Worm (Caenorhabditis elegans) whole organism, early embryonic: ENCODE data around the gene ZK6.8.

Source experiments
- B0310.2 ChIP-seq: sonication (generic microtip); optimal IDR thresholded peaks from 2 replicates; lab custom pipeline; 2016; ENCODE audit warnings: mild to moderate bottlenecking, missing genetic modification characterization, missing compliant biosample characterization
- F13C5.2 ChIP-seq: sonication (generic microtip); optimal IDR thresholded peaks from 2 replicates; lab custom pipeline; 2017; ENCODE audit warnings: mild to moderate bottlenecking, missing genetic modification characterization, inconsistent platforms, missing compliant biosample characterization
- aly-1 ChIP-seq: sonication (generic microtip); optimal IDR thresholded peaks from 2 replicates; lab custom pipeline; 2016; ENCODE audit warnings: missing genetic modification characterization, missing compliant biosample characterization
- ama-1 ChIP-seq: fragments of 150-350 bp; optimal IDR thresholded peaks from 2 replicates; lab custom pipeline; 2014
- ceh-13 ChIP-seq: fragments of 200-800 bp; sonication (Bioruptor generic); optimal IDR thresholded peaks from 2 replicates; lab custom pipeline; 2018; ENCODE audit warnings: mild to moderate bottlenecking, missing genetic modification characterization, missing compliant biosample characterization
- ceh-36 ChIP-seq: sonication (generic microtip); optimal IDR thresholded peaks from 2 replicates; lab custom pipeline; 2016; ENCODE audit warnings: missing genetic modification characterization, inconsistent platforms, missing compliant biosample characterization
- ets-7 ChIP-seq: sonication (generic microtip); optimal IDR thresholded peaks from 2 replicates; lab custom pipeline; 2016; ENCODE audit warnings: missing genotype, missing genetic modification characterization, missing compliant biosample characterization
- flt-1 ChIP-seq: fragments of 200-800 bp; sonication (Bioruptor generic); IDR thresholded peaks from 2 replicates; pipeline ENCODE4 v1.3.6; 2022; ENCODE audit warnings: missing genetic modification characterization, missing compliant biosample characterization
- hmbx-1 ChIP-seq: sonication (generic microtip); optimal IDR thresholded peaks from 2 replicates; lab custom pipeline; 2016; ENCODE audit warnings: mild to moderate bottlenecking, missing genetic modification characterization, missing compliant biosample characterization
- hmg-4 ChIP-seq: fragments of 200-800 bp; sonication (Bioruptor generic); optimal IDR thresholded peaks from 2 replicates; lab custom pipeline; 2018; ENCODE audit warnings: mild to moderate bottlenecking, missing genetic modification characterization, missing compliant biosample characterization
- hnd-1 ChIP-seq: sonication (generic microtip); optimal IDR thresholded peaks from 2 replicates; lab custom pipeline; 2016; ENCODE audit warnings: missing genetic modification characterization, missing compliant biosample characterization
- pes-1 ChIP-seq: fragments of 200-800 bp; sonication (Bioruptor generic); IDR thresholded peaks from 2 replicates; pipeline ENCODE4 v1.3.6; 2022; ENCODE audit warnings: missing genetic modification reagents, missing genetic modification characterization, missing compliant biosample characterization
- scrt-1 ChIP-seq: fragments of 200-800 bp; sonication (Bioruptor generic); IDR thresholded peaks from 2 replicates; pipeline ENCODE4 v1.3.6; 2022; ENCODE audit warnings: missing genetic modification characterization, missing compliant biosample characterization
- sea-1 ChIP-seq: fragments of 200-800 bp; sonication (Bioruptor generic); conservative IDR thresholded peaks from 2 replicates; pipeline ENCODE4 v1.3.6; 2022; ENCODE audit warnings: missing genetic modification characterization, missing compliant biosample characterization
- tbx-11 ChIP-seq: fragments of 200-800 bp; sonication (Bioruptor generic); IDR thresholded peaks from 2 replicates; pipeline ENCODE4 v1.3.6; 2022; ENCODE audit warnings: missing genetic modification characterization, missing compliant biosample characterization
- tbx-37 ChIP-seq: fragments of 200-800 bp; sonication (Bioruptor generic); conservative IDR thresholded peaks from 2 replicates; pipeline ENCODE4 v1.3.6; 2022; ENCODE audit warnings: missing genetic modification reagents, missing genetic modification characterization, missing compliant biosample characterization
- tra-4 ChIP-seq: sonication (generic microtip); optimal IDR thresholded peaks from 2 replicates; lab custom pipeline; 2017; ENCODE audit warnings: missing genetic modification characterization, missing compliant biosample characterization

ZK6.8 gene

ce11 chrV:359466-359865 lies 22.2 kb upstream of the ZK6.8 start, which contains the start of gene T22H9.1:
Gene T22H9.1 (plus strand): TSS chrV:359766.
- no peak for TF ChIP-seq tra-4 (tag; lab: Kevin White, UChicago)
- TF ChIP-seq tbx-37 (GFP tag; lab: Robert Waterston, UW): no peak
- no peak for TF ChIP-seq ceh-36 (tag; lab: Kevin White, UChicago)
- TF ChIP-seq aly-1 (tag; lab: Kevin White, UChicago): no peak
- TF ChIP-seq ets-7: no peak
- no peak for TF ChIP-seq sea-1
- TF ChIP-seq F13C5.2: no peak
- TF ChIP-seq B0310.2 (tag; lab: Kevin White, UChicago): no peak
- no peak for TF ChIP-seq hmg-4 (GFP tag; lab: Kevin White, UChicago)
- TF ChIP-seq flt-1: no peak
- no peak for TF ChIP-seq hnd-1 (tag; lab: Kevin White, UChicago)
- TF ChIP-seq scrt-1 (GFP tag; lab: Robert Waterston, UW): no peak
- TF ChIP-seq pes-1 (GFP tag; lab: Robert Waterston, UW): no peak
- no peak for TF ChIP-seq ceh-13
- no peak for TF ChIP-seq ama-1 (lab: Kevin White, UChicago)
- TF ChIP-seq tbx-11 (GFP tag; lab: Robert Waterston, UW): no peak
- TF ChIP-seq hmbx-1 (tag; lab: Kevin White, UChicago): no peak

- TF ChIP-seq ama-1 (lab: Kevin White, UChicago): no peak
- TF ChIP-seq tra-4 (tag; lab: Kevin White, UChicago): no peak
- TF ChIP-seq aly-1 (tag; lab: Kevin White, UChicago): no peak
- no peak for TF ChIP-seq sea-1
- TF ChIP-seq tbx-11 (GFP tag; lab: Robert Waterston, UW): no peak
- TF ChIP-seq tbx-37 (GFP tag; lab: Robert Waterston, UW): no peak
- TF ChIP-seq pes-1 (GFP tag; lab: Robert Waterston, UW): no peak
- no peak for TF ChIP-seq ceh-36 (tag; lab: Kevin White, UChicago)
- TF ChIP-seq hmg-4 (GFP tag; lab: Kevin White, UChicago): no peak
- TF ChIP-seq flt-1: no peak
- no peak for TF ChIP-seq hmbx-1 (tag; lab: Kevin White, UChicago)
- no peak for TF ChIP-seq ets-7
- TF ChIP-seq hnd-1 (tag; lab: Kevin White, UChicago): no peak
- TF ChIP-seq scrt-1 (GFP tag; lab: Robert Waterston, UW): no peak
- no peak for TF ChIP-seq B0310.2 (tag; lab: Kevin White, UChicago)
- no peak for TF ChIP-seq F13C5.2
- no peak for TF ChIP-seq ceh-13
Measured at ce11 chrV:360068-360467, 21.6 kb upstream of the ZK6.8 start.

DNA sequence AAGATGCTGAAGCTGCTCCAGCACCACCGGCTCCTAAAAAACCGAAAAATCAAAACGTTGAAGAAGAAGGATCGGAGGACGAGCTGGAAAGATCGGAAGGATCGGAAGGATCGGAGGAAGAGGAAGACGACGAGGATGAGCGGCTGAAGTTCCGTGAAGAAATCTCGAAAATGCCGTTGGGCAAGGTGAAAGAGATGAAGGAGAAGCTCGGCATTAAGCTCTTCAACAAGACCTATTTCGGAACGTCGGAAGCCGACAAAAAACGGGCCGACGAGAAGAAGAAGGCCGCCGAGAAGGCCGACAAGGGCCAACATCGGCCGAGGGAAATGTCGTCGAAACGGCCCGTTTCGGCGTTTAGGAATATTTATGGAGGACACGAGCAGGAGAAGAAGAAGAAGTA lies 20.4 kb upstream of the ZK6.8 start:
- no peak for TF ChIP-seq hmg-4 (GFP tag; lab: Kevin White, UChicago)
- peak; percentile 0 for TF ChIP-seq aly-1 (tag; lab: Kevin White, UChicago)
- no peak for TF ChIP-seq ceh-36 (tag; lab: Kevin White, UChicago)
- no peak for TF ChIP-seq ceh-13
- no peak for TF ChIP-seq tbx-37 (GFP tag; lab: Robert Waterston, UW)
- no peak for TF ChIP-seq F13C5.2

ce11 chrV:364650-365049 lies 17.1 kb upstream of the ZK6.8 start, which contains the start of gene mltn-6:
Gene mltn-6 (plus strand): TSS chrV:364950.
- TF ChIP-seq ets-7 (no peak), pes-1 (GFP tag; lab: Robert Waterston, UW) (no peak), aly-1 (tag; lab: Kevin White, UChicago) (no peak), tbx-11 (GFP tag; lab: Robert Waterston, UW) (no peak), hmbx-1 (tag; lab: Kevin White, UChicago) (no peak), F13C5.2 (no peak), hmg-4 (GFP tag; lab: Kevin White, UChicago) (no peak), tra-4 (tag; lab: Kevin White, UChicago) (no peak), sea-1 (no peak), B0310.2 (tag; lab: Kevin White, UChicago) (no peak), ceh-13 (no peak), hnd-1 (tag; lab: Kevin White, UChicago) (no peak), tbx-37 (GFP tag; lab: Robert Waterston, UW) (no peak), ceh-36 (tag; lab: Kevin White, UChicago) (no peak), flt-1 (no peak), scrt-1 (GFP tag; lab: Robert Waterston, UW) (no peak), ama-1 (lab: Kevin White, UChicago) (no peak)

DNA sequence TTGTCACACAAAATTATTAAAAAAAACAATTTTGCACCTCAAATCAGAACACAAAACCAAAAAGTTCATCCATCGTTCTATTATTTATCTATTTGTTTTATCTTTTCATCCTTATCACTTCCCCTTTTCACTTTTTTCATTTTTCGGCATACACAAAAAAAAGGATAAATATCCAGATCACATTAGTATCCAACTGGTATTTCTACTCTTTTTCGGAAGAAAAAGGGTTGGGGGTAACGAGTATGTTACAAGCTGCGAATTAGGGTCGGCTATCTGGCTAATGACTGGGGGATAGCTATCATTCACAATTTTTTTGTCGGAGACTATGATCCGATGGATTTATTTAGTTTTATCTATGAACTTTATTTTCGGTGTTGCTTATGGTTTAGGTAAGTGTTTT lies 11.7 kb upstream of the ZK6.8 start, which contains the start of gene mltn-7:
Gene mltn-7, plus strand, starts transcription at position 301 of the 400 bp plus-strand sequence.
- TF ChIP-seq tbx-37 (GFP tag; lab: Robert Waterston, UW) (no peak), hmbx-1 (tag; lab: Kevin White, UChicago) (no peak), sea-1 (no peak), ets-7 (no peak), aly-1 (tag; lab: Kevin White, UChicago) (no peak), flt-1 (no peak)

DNA sequence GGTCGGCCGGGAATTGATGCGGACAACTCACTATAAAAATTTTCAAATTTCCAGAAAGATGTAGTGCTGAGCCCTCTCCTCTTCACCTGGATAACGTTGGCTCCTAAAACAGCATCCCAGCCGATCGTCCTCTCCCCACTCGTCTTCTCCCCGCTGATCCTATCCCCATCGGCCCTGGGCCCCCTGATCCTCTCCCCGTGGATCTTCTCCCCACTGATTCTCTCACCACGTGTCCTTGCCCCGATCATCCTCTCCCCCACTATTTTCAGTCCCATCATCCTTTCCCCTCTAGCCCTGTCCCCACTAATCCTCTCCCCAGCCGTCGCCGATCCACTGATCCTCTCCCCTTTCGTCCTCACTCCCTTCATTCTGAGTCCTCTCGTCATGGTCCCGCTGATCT lies 8.5 kb upstream of the ZK6.8 start:
- TF ChIP-seq ceh-36 (tag; lab: Kevin White, UChicago) (peak; percentile 67), flt-1 (no peak)

DNA sequence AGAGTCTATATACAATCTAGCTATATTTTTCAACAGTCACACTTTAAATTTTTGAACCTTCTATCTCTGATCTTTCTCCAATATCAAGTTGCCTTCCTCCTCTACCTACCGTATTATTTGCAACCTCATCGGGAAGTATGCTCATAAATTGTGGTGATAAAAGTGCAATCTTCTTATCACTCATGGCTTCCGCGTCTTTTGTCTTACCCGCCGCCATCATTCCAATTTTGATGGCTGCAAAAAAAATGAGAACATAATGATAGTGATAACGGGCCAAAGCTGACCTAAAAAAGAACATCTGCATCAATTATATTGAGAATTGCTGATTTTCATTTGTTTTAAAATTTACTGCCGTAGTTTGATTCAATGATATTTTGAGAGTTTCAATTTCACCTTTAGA lies 4.9 kb upstream of the ZK6.8 start:
- TF ChIP-seq F13C5.2 (no peak), flt-1 (no peak), B0310.2 (tag; lab: Kevin White, UChicago) (no peak), ama-1 (lab: Kevin White, UChicago) (no peak), ets-7 (no peak), tbx-37 (GFP tag; lab: Robert Waterston, UW) (no peak), hnd-1 (tag; lab: Kevin White, UChicago) (no peak), hmg-4 (GFP tag; lab: Kevin White, UChicago) (no peak), scrt-1 (GFP tag; lab: Robert Waterston, UW) (no peak), hmbx-1 (tag; lab: Kevin White, UChicago) (no peak), ceh-36 (tag; lab: Kevin White, UChicago) (no peak), sea-1 (no peak)

DNA sequence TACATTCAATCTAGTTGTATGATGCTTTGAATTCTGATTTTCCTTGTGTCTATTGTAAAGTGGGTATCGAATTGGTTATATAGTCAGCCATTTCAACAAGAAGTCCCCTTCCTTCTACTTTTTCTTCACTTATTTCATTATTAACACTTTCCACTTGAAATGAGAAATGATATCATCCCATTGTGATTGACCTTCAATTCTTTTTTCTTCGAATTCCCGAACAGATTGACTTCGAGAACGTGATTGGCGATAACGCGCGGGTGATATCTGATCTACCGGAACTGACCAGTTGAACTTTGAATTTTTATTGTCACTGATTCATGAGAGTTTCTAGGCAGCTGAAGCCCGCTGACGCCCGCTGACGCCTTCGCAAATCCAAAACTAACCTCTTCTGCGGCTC lies 3.5 kb upstream of the ZK6.8 start:
- TF ChIP-seq ets-7 (no peak), sea-1 (no peak), ama-1 (lab: Kevin White, UChicago) (no peak), ceh-36 (tag; lab: Kevin White, UChicago) (no peak), aly-1 (tag; lab: Kevin White, UChicago) (no peak), hnd-1 (tag; lab: Kevin White, UChicago) (no peak), scrt-1 (GFP tag; lab: Robert Waterston, UW) (no peak), F13C5.2 (no peak), tbx-37 (GFP tag; lab: Robert Waterston, UW) (no peak), flt-1 (no peak), hmg-4 (GFP tag; lab: Kevin White, UChicago) (no peak), pes-1 (GFP tag; lab: Robert Waterston, UW) (no peak), tbx-11 (GFP tag; lab: Robert Waterston, UW) (no peak), B0310.2 (tag; lab: Kevin White, UChicago) (no peak), ceh-13 (no peak), hmbx-1 (tag; lab: Kevin White, UChicago) (no peak), tra-4 (tag; lab: Kevin White, UChicago) (no peak)
